Worm (Caenorhabditis elegans): Measurements from ENCODE around the gene hlh-8.

DNA sequence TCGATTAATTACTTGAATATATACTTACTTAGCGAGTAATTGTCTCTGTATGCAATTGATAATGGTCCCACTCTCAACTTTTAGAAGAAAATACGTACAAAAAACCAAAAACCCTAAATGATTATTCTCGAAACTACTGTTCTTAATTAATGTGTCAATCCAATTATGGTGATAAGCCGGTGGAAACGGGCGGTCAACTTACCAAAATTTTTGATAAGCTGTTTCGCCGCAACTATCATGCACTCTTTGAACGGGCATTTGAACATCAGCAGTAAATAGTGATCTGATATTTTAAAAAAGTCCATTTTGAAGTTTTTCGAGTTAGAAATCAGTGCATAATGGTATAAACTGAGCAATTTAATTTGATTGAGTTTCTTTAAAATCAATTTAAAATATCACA lies 37.9 kb upstream of the hlh-8 start:
- no peak for TF ChIP-seq unc-55 (GFP tag; optimal IDR thresholded peaks at IDR 0.05)
- no peak for TF ChIP-seq tbx-2 (tag; optimal IDR thresholded peaks at IDR 0.05)
- TF ChIP-seq elt-2 (tag; optimal IDR thresholded peaks at IDR 0.05): no peak
- no peak for TF ChIP-seq pqm-1 (tag; optimal IDR thresholded peaks at IDR 0.05)
- no peak for TF ChIP-seq nhr-11 (tag; optimal IDR thresholded peaks at IDR 0.05)
- no peak for TF ChIP-seq tbx-7 (tag; optimal IDR thresholded peaks at IDR 0.05)
